Fruit fly (Drosophila melanogaster): ENCODE data around the gene CG9784.

The CG9784 gene

DNA sequence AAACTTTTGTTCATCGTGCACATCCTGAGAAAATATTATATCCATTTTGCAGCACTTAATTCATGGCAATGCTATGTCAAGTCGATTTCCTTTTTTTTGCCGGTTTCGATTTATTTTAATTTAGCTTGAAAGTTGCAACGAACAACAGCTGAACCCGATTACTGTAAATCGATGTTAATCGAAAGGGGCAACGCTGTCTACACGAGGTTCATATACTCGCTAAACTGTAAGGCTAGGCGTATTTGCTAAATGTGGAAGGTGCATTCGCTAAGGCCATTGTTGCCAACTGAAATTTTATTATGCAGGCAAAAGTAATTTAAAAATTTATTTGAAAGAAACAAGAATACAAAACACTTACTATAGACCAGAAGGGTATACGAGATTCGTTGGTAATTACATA is 51.6 kb downstream of the CG9784 start, which contains the start of gene CG9902 (continued):
- TF ChIP-seq Nf-YB (GFP tag; optimal IDR thresholded peaks at IDR 0.05) (no peak), CTCF (GFP tag; optimal IDR thresholded peaks at IDR 0.05) (peak; percentile 73), CG16815 (GFP tag; optimal IDR thresholded peaks at IDR 0.05) (no peak), tna (GFP tag; IDR thresholded peaks at IDR 0.05; ENCODE audit: partially characterized antibody) (peak; percentile 73), CG6683 (GFP tag; optimal IDR thresholded peaks at IDR 0.05) (no peak), CG8290 (GFP tag; optimal IDR thresholded peaks at IDR 0.05) (peak; percentile 47), CG8290 (tag; optimal IDR thresholded peaks at IDR 0.05) (peak in 1 of 2 experiments; percentile 80), Eip74EF (GFP tag; optimal IDR thresholded peaks at IDR 0.05) (no peak), CG3163 (GFP tag; optimal IDR thresholded peaks at IDR 0.05) (peak; percentile 25), CG10654 (GFP tag; optimal IDR thresholded peaks at IDR 0.05) (no peak), CG11456 (GFP tag; IDR thresholded peaks at IDR 0.05) (no peak), CG14710 (tag; optimal IDR thresholded peaks at IDR 0.05) (peak; percentile 75), CG8944 (GFP tag; optimal IDR thresholded peaks at IDR 0.05) (no peak), hbn (GFP tag; IDR thresholded peaks at IDR 0.05; ENCODE audit: partially characterized antibody) (peak; percentile 75), Usf (GFP tag; optimal IDR thresholded peaks at IDR 0.05) (no peak), CG6654 (GFP tag; optimal IDR thresholded peaks at IDR 0.05) (no peak), Sry-δ (GFP tag; optimal IDR thresholded peaks at IDR 0.05) (peak; percentile 82), CG11560 (tag; IDR thresholded peaks at IDR 0.05) (peak; percentile 71; the same call in 1 of the 3 replicates), bsh (GFP tag; optimal IDR thresholded peaks at IDR 0.05) (no peak), Rfx (GFP tag; IDR thresholded peaks at IDR 0.05) (peak; percentile 24; the same call in 1 of the 2 replicates), mam (GFP tag; optimal IDR thresholded peaks at IDR 0.05) (peak; percentile 10), sr (GFP tag; IDR thresholded peaks at IDR 0.05) (no peak), CG3847 (GFP tag; IDR thresholded peaks at IDR 0.05) (peak; percentile 60), CG14860 (GFP tag; IDR thresholded peaks at IDR 0.05; ENCODE audit: partially characterized antibody) (peak; percentile 45; the same call in 1 of the 3 replicates), CG3281 (GFP tag; optimal IDR thresholded peaks at IDR 0.05) (no peak), CG13287 (GFP tag; IDR thresholded peaks at IDR 0.05; ENCODE audit: partially characterized antibody) (peak; percentile 90), Dref (GFP tag; IDR thresholded peaks at IDR 0.05) (peak; percentile 97), crol (GFP tag; IDR thresholded peaks at IDR 0.05) (no peak), zf30C (GFP tag; optimal IDR thresholded peaks at IDR 0.05) (no peak), CG32767 (GFP tag; IDR thresholded peaks at IDR 0.05) (no peak), kah (GFP tag; optimal IDR thresholded peaks at IDR 0.05) (no peak), pzg (GFP tag; optimal IDR thresholded peaks at IDR 0.05) (peak; percentile 96), trem (tag; optimal IDR thresholded peaks at IDR 0.05) (peak; percentile 75), Ets97D (GFP tag; optimal IDR thresholded peaks at IDR 0.05) (peak; percentile 94), toy (GFP tag; IDR thresholded peaks at IDR 0.05) (no peak), CG10147 (GFP tag; optimal IDR thresholded peaks at IDR 0.05) (no peak), seq (GFP tag; IDR thresholded peaks at IDR 0.05) (no peak), CG15479 (GFP tag; optimal IDR thresholded peaks at IDR 0.05) (no peak), Hsf (GFP tag; optimal IDR thresholded peaks at IDR 0.05) (no peak), pros (GFP tag; optimal IDR thresholded peaks at IDR 0.05) (no peak), CG10543 (GFP tag; optimal IDR thresholded peaks at IDR 0.05) (peak; percentile 6), CG16779 (GFP tag; IDR thresholded peaks at IDR 0.05) (no peak), zen (tag; optimal IDR thresholded peaks at IDR 0.05) (peak; percentile 58), CG2116 (GFP tag; optimal IDR thresholded peaks at IDR 0.05) (peak; percentile 98), CG8281 (tag; optimal IDR thresholded peaks at IDR 0.05) (no peak), CG16813 (GFP tag; IDR thresholded peaks at IDR 0.05; ENCODE audit: partially characterized antibody) (peak; percentile 78), D19A (tag; optimal IDR thresholded peaks at IDR 0.05) (peak; percentile 38), CG12769 (tag; optimal IDR thresholded peaks at IDR 0.05) (no peak), knrl (GFP tag; IDR thresholded peaks at IDR 0.05; ENCODE audit: partially characterized antibody) (peak; percentile 79), wek (GFP tag; optimal IDR thresholded peaks at IDR 0.05) (no peak), dmrt99B (tag; optimal IDR thresholded peaks at IDR 0.05) (no peak)
